Worm (Caenorhabditis elegans): ENCODE measurements around the gene C39D10.2.

ce11 chrX:7898131-7898530 lies 9.1 kb downstream of the C39D10.2 start:
- TF ChIP-seq dao-5 (tag; optimal IDR thresholded peaks at IDR 0.05): no peak
- TF ChIP-seq him-1 (tag; optimal IDR thresholded peaks at IDR 0.05): no peak
- peak; percentile 5 for TF ChIP-seq W03F9.2 (tag; optimal IDR thresholded peaks at IDR 0.05)
